Worm (Caenorhabditis elegans) whole organism, late embryonic: ENCODE data around the gene slc-5A12.

ENCODE experiments used
- C08G9.2 ChIP-seq: sonication (generic microtip); optimal IDR thresholded peaks from 2 replicates; lab custom pipeline; 2016; ENCODE audit warnings: mild to moderate bottlenecking, missing genetic modification characterization, moderate library complexity, missing compliant biosample characterization
- C38D4.7 ChIP-seq: fragments of 200-800 bp; sonication (Bioruptor generic); optimal IDR thresholded peaks from 2 replicates; lab custom pipeline; 2018; ENCODE audit warnings: mild to moderate bottlenecking, missing genetic modification characterization, moderate library complexity, missing compliant biosample characterization
- K09A11.1 ChIP-seq: sonication (generic microtip); optimal IDR thresholded peaks from 2 replicates; lab custom pipeline; 2017; ENCODE audit warnings: antibody characterized with exemption, mild to moderate bottlenecking, missing genetic modification characterization, missing compliant biosample characterization; ENCODE audit not compliant: insufficient read depth
- ahr-1 ChIP-seq: sonication (generic microtip); optimal IDR thresholded peaks from 2 replicates; lab custom pipeline; 2016; ENCODE audit warnings: missing genetic modification characterization, missing compliant biosample characterization
- ceh-18 ChIP-seq: sonication (generic microtip); optimal IDR thresholded peaks from 2 replicates; lab custom pipeline; 2016; ENCODE audit warnings: missing genetic modification characterization, missing compliant biosample characterization
- ceh-2 ChIP-seq: sonication (generic microtip); optimal IDR thresholded peaks from 2 replicates; lab custom pipeline; 2016; ENCODE audit warnings: missing genotype, missing genetic modification characterization, missing compliant biosample characterization
- ceh-22 ChIP-seq: sonication (generic microtip); optimal IDR thresholded peaks from 2 replicates; lab custom pipeline; 2017; ENCODE audit warnings: missing biosample characterization, missing genetic modification characterization
- ceh-24 ChIP-seq: sonication (generic microtip); optimal IDR thresholded peaks from 2 replicates; lab custom pipeline; 2016; ENCODE audit warnings: mild to moderate bottlenecking, missing genetic modification characterization, missing compliant biosample characterization
- ceh-30 ChIP-seq: fragments of 150-350 bp; optimal IDR thresholded peaks from 2 replicates; lab custom pipeline; 2014; ENCODE audit warnings: missing biosample characterization, missing genetic modification characterization
- ceh-31 ChIP-seq: sonication (generic microtip); optimal IDR thresholded peaks from 2 replicates; lab custom pipeline; 2016; ENCODE audit warnings: missing genetic modification characterization, missing compliant biosample characterization
- ceh-48 ChIP-seq: sonication (generic microtip); optimal IDR thresholded peaks from 2 replicates; lab custom pipeline; 2016; ENCODE audit warnings: missing genetic modification characterization, inconsistent platforms, missing compliant biosample characterization
- ceh-6 ChIP-seq: fragments of 200-800 bp; sonication (Bioruptor generic); optimal IDR thresholded peaks from 2 replicates; lab custom pipeline; 2018; ENCODE audit warnings: mild to moderate bottlenecking, missing genetic modification characterization, missing compliant biosample characterization
- dmd-4 ChIP-seq: sonication (generic microtip); optimal IDR thresholded peaks from 2 replicates; lab custom pipeline; 2016; ENCODE audit warnings: borderline replicate concordance, missing genetic modification characterization, missing compliant biosample characterization
- elt-2 ChIP-seq: sonication (generic microtip); optimal IDR thresholded peaks from 2 replicates; lab custom pipeline; 2016; ENCODE audit warnings: missing genetic modification reagents, missing genetic modification characterization, missing compliant biosample characterization
- elt-4 ChIP-seq: sonication (generic microtip); optimal IDR thresholded peaks from 2 replicates; lab custom pipeline; 2016; ENCODE audit warnings: missing genetic modification characterization, missing compliant biosample characterization
- ets-4 ChIP-seq: sonication (generic microtip); optimal IDR thresholded peaks from 2 replicates; lab custom pipeline; 2016; ENCODE audit warnings: missing genetic modification characterization, missing compliant biosample characterization
- fax-1 ChIP-seq: sonication (generic microtip); optimal IDR thresholded peaks from 2 replicates; lab custom pipeline; 2016; ENCODE audit warnings: missing genotype, missing genetic modification characterization, missing compliant biosample characterization
- fkh-10 ChIP-seq: fragments of 150-350 bp; optimal IDR thresholded peaks from 2 replicates; lab custom pipeline; 2014; ENCODE audit warnings: missing biosample characterization, missing genetic modification reagents, missing genetic modification characterization
- gmeb-2 ChIP-seq: sonication (generic microtip); optimal IDR thresholded peaks from 2 replicates; lab custom pipeline; 2016; ENCODE audit warnings: missing genetic modification characterization, inconsistent platforms, missing compliant biosample characterization
- hlh-13 ChIP-seq: fragments of 200-800 bp; sonication (Bioruptor generic); optimal IDR thresholded peaks from 2 replicates; lab custom pipeline; 2018; ENCODE audit warnings: mild to moderate bottlenecking, missing genetic modification characterization, missing compliant biosample characterization
- lin-11 ChIP-seq: fragments of 200-800 bp; sonication (Bioruptor generic); optimal IDR thresholded peaks from 2 replicates; lab custom pipeline; 2018; ENCODE audit warnings: mild to moderate bottlenecking, missing genetic modification characterization, missing compliant biosample characterization
- npax-4 ChIP-seq: sonication (generic microtip); optimal IDR thresholded peaks from 2 replicates; lab custom pipeline; 2016; ENCODE audit warnings: missing genetic modification characterization, missing compliant biosample characterization
- pag-3 ChIP-seq: sonication (generic microtip); optimal IDR thresholded peaks from 2 replicates; lab custom pipeline; 2016; ENCODE audit warnings: missing compliant biosample characterization, missing genetic modification characterization, borderline replicate concordance
- pat-9 ChIP-seq: fragments of 200-800 bp; sonication (Bioruptor generic); optimal IDR thresholded peaks from 2 replicates; lab custom pipeline; 2018; ENCODE audit warnings: mild to moderate bottlenecking, missing genetic modification characterization, moderate library complexity, missing compliant biosample characterization
- pax-1 ChIP-seq: fragments of 150-350 bp; optimal IDR thresholded peaks from 2 replicates; lab custom pipeline; 2014; ENCODE audit warnings: missing biosample characterization, missing genetic modification characterization
- pha-2 ChIP-seq: sonication (generic microtip); optimal IDR thresholded peaks from 2 replicates; lab custom pipeline; 2017; ENCODE audit warnings: mild to moderate bottlenecking, missing genetic modification characterization, missing compliant biosample characterization
- pros-1 ChIP-seq: fragments of 150-350 bp; optimal IDR thresholded peaks from 2 replicates; lab custom pipeline; 2014; ENCODE audit warnings: missing biosample characterization, missing genetic modification reagents, missing genetic modification characterization
- rnt-1 ChIP-seq: sonication (generic microtip); optimal IDR thresholded peaks from 2 replicates; lab custom pipeline; 2016; ENCODE audit warnings: missing genetic modification characterization, missing compliant biosample characterization
- sox-2 ChIP-seq: fragments of 200-800 bp; sonication (Bioruptor generic); IDR thresholded peaks from 2 replicates; pipeline ENCODE4 v1.3.6; 2022; ENCODE audit warnings: missing genetic modification reagents, missing genetic modification characterization, missing compliant biosample characterization
- sox-4 ChIP-seq: sonication (generic microtip); optimal IDR thresholded peaks from 2 replicates; lab custom pipeline; 2017; ENCODE audit warnings: mild to moderate bottlenecking, missing genetic modification characterization, inconsistent platforms, missing compliant biosample characterization
- syd-9 ChIP-seq: sonication (generic microtip); optimal IDR thresholded peaks from 2 replicates; lab custom pipeline; 2016; ENCODE audit warnings: mild to moderate bottlenecking, missing genetic modification characterization, moderate library complexity, missing compliant biosample characterization
- tbx-2 ChIP-seq: sonication (generic microtip); optimal IDR thresholded peaks from 2 replicates; lab custom pipeline; 2016; ENCODE audit warnings: missing genetic modification characterization, missing compliant biosample characterization
- ttx-3 ChIP-seq: sonication (generic microtip); optimal IDR thresholded peaks from 2 replicates; lab custom pipeline; 2016; ENCODE audit warnings: missing genetic modification reagents, missing genetic modification characterization, missing compliant biosample characterization
- unc-55 ChIP-seq: sonication (generic microtip); optimal IDR thresholded peaks from 2 replicates; lab custom pipeline; 2017; ENCODE audit warnings: missing biosample characterization, missing genetic modification reagents, missing genetic modification characterization
- zip-5 ChIP-seq: sonication (generic microtip); optimal IDR thresholded peaks from 2 replicates; lab custom pipeline; 2016; ENCODE audit warnings: missing genetic modification characterization, missing compliant biosample characterization
- ztf-16 ChIP-seq: sonication (generic microtip); optimal IDR thresholded peaks from 2 replicates; lab custom pipeline; 2017; ENCODE audit warnings: missing genetic modification characterization, missing compliant biosample characterization

slc-5A12 gene

DNA sequence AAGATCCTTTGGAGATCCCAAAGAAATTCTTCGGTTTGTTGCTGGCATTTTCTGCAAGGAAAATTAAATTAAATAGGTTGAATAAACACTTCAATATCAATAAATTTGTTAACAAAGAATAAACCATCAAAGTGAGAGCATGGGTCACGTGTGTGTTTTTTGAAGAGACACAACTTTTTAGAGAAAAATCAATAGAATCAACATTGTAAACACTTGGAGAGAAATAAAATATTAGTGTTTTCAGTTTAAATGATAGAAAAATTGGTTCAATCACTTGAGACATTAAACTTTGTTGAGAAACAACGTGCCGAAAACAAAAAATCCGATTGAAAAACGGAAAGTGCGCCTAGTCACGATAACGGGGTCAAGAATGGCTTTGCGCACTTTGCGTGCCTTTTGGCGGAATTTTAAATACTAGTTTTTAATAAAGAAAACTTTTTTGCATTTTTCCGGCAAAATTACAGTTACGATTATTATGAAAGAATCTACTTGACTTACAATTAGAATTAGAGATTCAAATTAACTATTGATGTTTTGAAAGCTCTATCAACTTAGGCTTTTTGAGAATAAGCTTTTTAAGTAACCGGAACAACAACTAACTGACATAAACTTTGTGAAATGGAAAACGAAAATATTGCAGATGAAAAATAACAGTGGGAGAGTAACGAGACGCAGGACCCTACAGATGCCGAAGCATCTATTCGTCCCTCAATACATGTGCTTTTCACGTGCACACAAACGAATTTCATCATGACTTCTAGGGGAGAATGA lies 24.5 kb downstream of the slc-5A12 start, which contains the start of gene ZK829.7 (continued):
- TF ChIP-seq ceh-31 (tag; lab: Kevin White, UChicago) (no peak), C38D4.7 (GFP tag; lab: Kevin White, UChicago) (no peak), npax-4 (tag; lab: Kevin White, UChicago) (no peak), ceh-2 (tag; lab: Kevin White, UChicago) (no peak), tbx-2 (tag; lab: Kevin White, UChicago) (no peak), K09A11.1 (tag; lab: Kevin White, UChicago) (no peak), elt-4 (tag; lab: Kevin White, UChicago) (no peak), syd-9 (tag; lab: Kevin White, UChicago) (no peak)

DNA sequence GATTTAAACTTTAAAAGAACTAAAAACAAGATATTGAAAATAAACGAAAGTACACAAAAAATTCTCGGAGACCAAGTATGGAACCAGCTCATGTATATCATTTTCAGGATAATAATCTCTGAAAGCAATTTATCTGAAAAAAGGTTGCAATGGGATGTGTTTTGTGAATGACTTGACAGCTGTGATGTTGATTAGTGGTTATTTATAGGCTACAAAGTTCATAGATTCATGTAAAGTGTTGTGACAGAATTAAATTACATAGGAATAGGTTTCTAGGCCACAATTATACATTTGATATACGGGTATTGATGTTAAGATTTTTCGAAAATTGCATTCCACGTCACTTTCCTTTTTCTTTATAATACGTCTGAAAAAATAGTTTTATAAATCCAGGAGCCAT lies 28.1 kb downstream of the slc-5A12 start, which contains the start of gene srj-1:
Gene srj-1 (minus strand): TSS at position 101 of the 400 bp plus-strand sequence.
- TF ChIP-seq ceh-24, result no peak
- no peak for TF ChIP-seq dmd-4 (tag; lab: Kevin White, UChicago)
- no peak for TF ChIP-seq gmeb-2 (tag; lab: Kevin White, UChicago)
- no peak for TF ChIP-seq rnt-1
- TF ChIP-seq fkh-10 (GFP tag; lab: Kevin White, UChicago), result no peak
- no peak for TF ChIP-seq ttx-3
- no peak for TF ChIP-seq ceh-30 (tag; lab: Kevin White, UChicago)
- no peak for TF ChIP-seq C08G9.2 (tag; lab: Kevin White, UChicago)
- no peak for TF ChIP-seq pha-2 (tag; lab: Kevin White, UChicago)
- TF ChIP-seq pat-9 (tag; lab: Kevin White, UChicago), result no peak
- no peak for TF ChIP-seq sox-4 (tag; lab: Kevin White, UChicago)
- TF ChIP-seq, all 69 proteins: peak for 0

DNA sequence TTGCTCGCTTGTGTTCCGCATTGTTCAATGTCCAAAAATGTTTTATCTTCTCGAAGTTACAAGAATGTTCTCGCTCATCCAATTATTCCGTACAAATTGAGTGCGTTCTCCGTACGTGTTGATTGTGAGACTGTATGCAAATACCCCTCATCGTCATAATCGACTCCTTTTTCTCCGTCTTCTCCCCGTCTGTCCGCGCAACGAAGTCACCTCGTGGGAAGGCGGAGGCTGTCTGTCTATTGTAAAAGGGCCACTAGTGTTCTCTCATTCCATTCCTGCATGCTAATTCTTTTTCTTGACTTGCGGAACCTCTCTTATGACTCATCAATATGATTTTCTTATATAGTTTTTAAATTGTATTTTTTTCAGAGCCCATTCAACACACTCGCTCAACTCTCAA lies 33.0 kb downstream of the slc-5A12 start, which contains the start of gene ZK829.9:
Gene ZK829.9 (plus strand): TSS at position 364 of the 400 bp plus-strand sequence.
- TF ChIP-seq dmd-4 (tag; lab: Kevin White, UChicago) (no peak), ceh-22 (no peak), ztf-16 (tag; lab: Kevin White, UChicago) (no peak), pros-1 (no peak), unc-55 (GFP tag; lab: Kevin White, UChicago) (no peak), C38D4.7 (GFP tag; lab: Kevin White, UChicago) (no peak), fax-1 (tag; lab: Kevin White, UChicago) (no peak), zip-5 (tag; lab: Kevin White, UChicago) (no peak), ahr-1 (tag; lab: Kevin White, UChicago) (no peak), rnt-1 (no peak), ceh-48 (tag; lab: Kevin White, UChicago) (no peak), elt-4 (tag; lab: Kevin White, UChicago) (no peak), hlh-13 (GFP tag; lab: Kevin White, UChicago) (no peak), tbx-2 (tag; lab: Kevin White, UChicago) (no peak), ceh-6 (GFP tag; lab: Kevin White, UChicago) (no peak)
- TF ChIP-seq, all 69 proteins: peak for 0

DNA sequence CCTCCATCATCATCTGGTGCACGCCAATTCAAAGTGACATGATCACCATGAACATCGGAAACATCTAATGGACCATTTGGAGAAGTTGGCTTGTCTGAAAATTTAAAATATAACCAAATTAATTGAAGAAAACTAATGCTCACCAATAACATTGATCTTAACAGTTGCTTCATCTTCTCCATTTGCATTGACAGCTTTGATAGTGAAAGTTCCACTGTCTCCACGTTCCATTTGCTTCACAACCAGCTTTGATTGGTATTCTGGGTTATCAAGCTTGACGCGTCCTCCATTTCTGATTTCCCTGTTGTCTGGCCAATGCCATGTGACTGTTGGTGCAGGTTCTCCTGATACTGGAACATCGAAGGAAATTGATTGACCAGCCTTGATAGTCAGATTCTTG lies 49.2 kb downstream of the slc-5A12 start:
- no peak for TF ChIP-seq pax-1
- TF ChIP-seq ceh-6 (GFP tag; lab: Kevin White, UChicago), result no peak
- TF ChIP-seq ceh-18 (tag; lab: Kevin White, UChicago), result no peak
- TF ChIP-seq syd-9 (tag; lab: Kevin White, UChicago), result no peak
- TF ChIP-seq ttx-3, result no peak
- no peak for TF ChIP-seq elt-2
- TF ChIP-seq pag-3 (tag; lab: Kevin White, UChicago), result no peak
- no peak for TF ChIP-seq lin-11 (tag; lab: Kevin White, UChicago)
- TF ChIP-seq pros-1, result no peak
- TF ChIP-seq sox-2 (GFP tag; lab: Robert Waterston, UW), result no peak
- no peak for TF ChIP-seq pat-9 (tag; lab: Kevin White, UChicago)
- no peak for TF ChIP-seq ets-4
- no peak for TF ChIP-seq hlh-13 (GFP tag; lab: Kevin White, UChicago)
- TF ChIP-seq fkh-10 (GFP tag; lab: Kevin White, UChicago), result no peak
